Worm (Caenorhabditis elegans): Measurements from ENCODE around the gene Y47D3A.14.
"Not testable (repeated sequence)": the region's sequence is repeated elsewhere in the genome, so short reads cannot be mapped to it uniquely, and the experiment has no call there.

Gene Y47D3A.14

ce11 chrIII:11230581-11230980, 6.1 kb downstream of the Y47D3A.14 start:
- TF ChIP-seq lsy-2 (tag; optimal IDR thresholded peaks at IDR 0.05) (no peak), snpc-4 (tag; optimal IDR thresholded peaks at IDR 0.05) (no peak), unc-39 (tag; optimal IDR thresholded peaks at IDR 0.05) (no peak), elt-1 (tag; optimal IDR thresholded peaks at IDR 0.05; ENCODE audit: borderline replicate concordance, insufficient read depth) (no peak), lin-32 (GFP tag; optimal IDR thresholded peaks at IDR 0.05) (no peak), bed-3 (GFP tag; optimal IDR thresholded peaks at IDR 0.05) (no peak), sem-2 (GFP tag; optimal IDR thresholded peaks at IDR 0.05) (no peak), ceh-43 (GFP tag; optimal IDR thresholded peaks at IDR 0.05) (no peak), blmp-1 (tag; optimal IDR thresholded peaks at IDR 0.05) (no peak), pha-4 (tag; optimal IDR thresholded peaks at IDR 0.05) (no peak), elt-3 (tag; optimal IDR thresholded peaks at IDR 0.05) (no peak), ceh-39 (tag; optimal IDR thresholded peaks at IDR 0.05) (no peak), M03D4.4 (tag; optimal IDR thresholded peaks at IDR 0.05) (no peak), flh-1 (GFP tag; optimal IDR thresholded peaks at IDR 0.05) (no peak), mab-5 (tag; optimal IDR thresholded peaks at IDR 0.05) (no peak)

- TF ChIP-seq drap-1 (GFP tag; optimal IDR thresholded peaks at IDR 0.05) = no peak
- TF ChIP-seq zip-8 (tag; optimal IDR thresholded peaks at IDR 0.05) = no peak
- no peak for TF ChIP-seq nhr-76 (tag; optimal IDR thresholded peaks at IDR 0.05)
These were observed 9.6 kb downstream of the Y47D3A.14 start, which contains the start of gene tbx-37 for ce11 chrIII:11227025-11227424. TSS of gene tbx-37 (minus strand) at chrIII:11227125.

ce11 chrIII:11224006-11224405, 12.7 kb downstream of the Y47D3A.14 start, which contains the start of gene Y47D3A.13:
TSS of gene Y47D3A.13 (minus strand) at chrIII:11224106.
- TF ChIP-seq unc-120 (tag; optimal IDR thresholded peaks at IDR 0.05; ENCODE audit: poor library complexity, severe bottlenecking); hlh-1 (tag; optimal IDR thresholded peaks at IDR 0.05); drap-1 (GFP tag; optimal IDR thresholded peaks at IDR 0.05): not testable (repeated sequence)

- TF ChIP-seq nhr-12 (tag; optimal IDR thresholded peaks at IDR 0.05) (no peak), drap-1 (GFP tag; optimal IDR thresholded peaks at IDR 0.05) (no peak), lin-13 (tag; optimal IDR thresholded peaks at IDR 0.05) (no peak), ces-1 (GFP tag; optimal IDR thresholded peaks at IDR 0.05) (peak; percentile 50), snpc-4 (tag; optimal IDR thresholded peaks at IDR 0.05) (no peak), ceh-39 (tag; optimal IDR thresholded peaks at IDR 0.05) (peak; percentile 11)
These were observed 15.0 kb downstream of the Y47D3A.14 start for ce11 chrIII:11221583-11222191.

ce11 chrIII:11218150-11218841, 18.4 kb downstream of the Y47D3A.14 start, which contains the start of the genes tbx-34 and wht-8:
TSS of gene tbx-34 (minus strand) at chrIII:11218250.
TSS of gene wht-8 (plus strand) at chrIII:11218791.
- TF ChIP-seq bed-3 (GFP tag; optimal IDR thresholded peaks at IDR 0.05) = no peak

- TF ChIP-seq elt-1 (tag; optimal IDR thresholded peaks at IDR 0.05; ENCODE audit: borderline replicate concordance, insufficient read depth) = no peak
- no peak for TF ChIP-seq mab-5 (tag; optimal IDR thresholded peaks at IDR 0.05)
These were observed 28.3 kb downstream of the Y47D3A.14 start for ce11 chrIII:11208371-11208770.

- no peak for TF ChIP-seq mep-1 (tag; optimal IDR thresholded peaks at IDR 0.05)
- peak; percentile 8 for TF ChIP-seq ham-2 (GFP tag; optimal IDR thresholded peaks at IDR 0.05)
- no peak for TF ChIP-seq nhr-28 (tag; optimal IDR thresholded peaks at IDR 0.05)
- no peak for TF ChIP-seq bed-3 (GFP tag; optimal IDR thresholded peaks at IDR 0.05)
- no peak for TF ChIP-seq elt-1 (tag; optimal IDR thresholded peaks at IDR 0.05; ENCODE audit: borderline replicate concordance, insufficient read depth)
- TF ChIP-seq unc-39 (tag; optimal IDR thresholded peaks at IDR 0.05) = no peak
- TF ChIP-seq nhr-2 (tag; optimal IDR thresholded peaks at IDR 0.05) = no peak
- no peak for TF ChIP-seq ceh-43 (GFP tag; optimal IDR thresholded peaks at IDR 0.05)
These were observed 28.8 kb downstream of the Y47D3A.14 start for ce11 chrIII:11207825-11208224.

Measured in whole organism, mixed stage, embryonic.